Worm (Caenorhabditis elegans) whole organism, early embryonic: Measurements from ENCODE around the gene cyn-9.

Experiments used
- ama-1 ChIP-seq: fragments of 150-350 bp; optimal IDR thresholded peaks from 2 replicates; lab custom pipeline; 2014
- ets-7 ChIP-seq: sonication (generic microtip); optimal IDR thresholded peaks from 2 replicates; lab custom pipeline; 2016; ENCODE audit warnings: missing genotype, missing genetic modification characterization, missing compliant biosample characterization
- hmbx-1 ChIP-seq: sonication (generic microtip); optimal IDR thresholded peaks from 2 replicates; lab custom pipeline; 2016; ENCODE audit warnings: mild to moderate bottlenecking, missing genetic modification characterization, missing compliant biosample characterization
- pes-1 ChIP-seq: fragments of 200-800 bp; sonication (Bioruptor generic); IDR thresholded peaks from 2 replicates; pipeline ENCODE4 v1.3.6; 2022; ENCODE audit warnings: missing genetic modification reagents, missing genetic modification characterization, missing compliant biosample characterization
- scrt-1 ChIP-seq: fragments of 200-800 bp; sonication (Bioruptor generic); IDR thresholded peaks from 2 replicates; pipeline ENCODE4 v1.3.6; 2022; ENCODE audit warnings: missing genetic modification characterization, missing compliant biosample characterization
- sea-1 ChIP-seq: fragments of 200-800 bp; sonication (Bioruptor generic); conservative IDR thresholded peaks from 2 replicates; pipeline ENCODE4 v1.3.6; 2022; ENCODE audit warnings: missing genetic modification characterization, missing compliant biosample characterization
- tbx-37 ChIP-seq: fragments of 200-800 bp; sonication (Bioruptor generic); conservative IDR thresholded peaks from 2 replicates; pipeline ENCODE4 v1.3.6; 2022; ENCODE audit warnings: missing genetic modification reagents, missing genetic modification characterization, missing compliant biosample characterization
- tra-4 ChIP-seq: sonication (generic microtip); optimal IDR thresholded peaks from 2 replicates; lab custom pipeline; 2017; ENCODE audit warnings: missing genetic modification characterization, missing compliant biosample characterization

- TF ChIP-seq pes-1 (GFP tag; lab: Robert Waterston, UW) (no peak), ama-1 (no peak), hmbx-1 (no peak), ets-7 (tag; lab: Kevin White, UChicago) (no peak), sea-1 (GFP tag; lab: Robert Waterston, UW) (no peak), tra-4 (tag; lab: Kevin White, UChicago) (no peak), tbx-37 (GFP tag; lab: Robert Waterston, UW) (no peak), scrt-1 (GFP tag; lab: Robert Waterston, UW) (no peak)
These were observed 49.2 kb downstream of the cyn-9 start for ce11 chrIII:3650266-3650665.
